Worm (Caenorhabditis elegans): ENCODE results near the gene let-60.

let-60 gene

DNA sequence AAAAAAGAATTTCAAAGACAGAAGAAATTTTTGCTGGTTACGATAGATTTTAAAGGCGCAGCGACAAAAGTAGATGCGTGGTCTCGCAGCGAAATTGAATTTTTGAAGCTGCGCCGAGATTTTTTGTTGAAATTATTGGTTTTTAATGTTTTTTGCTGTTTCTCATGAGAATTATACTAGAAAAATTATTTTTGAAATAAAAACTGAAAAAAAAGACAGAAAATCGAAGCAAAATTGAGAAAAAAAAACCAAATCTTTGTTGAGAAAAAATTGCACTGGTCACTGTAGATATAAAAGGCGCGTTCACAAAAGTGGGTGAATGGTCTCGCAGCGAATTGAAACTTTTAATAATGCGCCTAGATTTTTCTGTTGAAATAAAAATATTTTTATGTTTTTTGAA, 4.7 kb upstream of the let-60 start (continued):
- TF ChIP-seq snpc-4 (GFP tag; optimal IDR thresholded peaks at IDR 0.05) (no peak), snpc-4 (tag; optimal IDR thresholded peaks at IDR 0.05) (peak in 3 of 4 experiments; percentile 0 to 70 (median 17)), die-1 (tag; optimal IDR thresholded peaks at IDR 0.05) (no peak), B0019.2 (GFP tag; conservative IDR thresholded peaks at IDR 0.05) (no peak), F55B11.4 (tag; optimal IDR thresholded peaks at IDR 0.05; ENCODE audit: borderline replicate concordance, insufficient read depth) (no peak), zfh-2 (GFP tag; conservative IDR thresholded peaks at IDR 0.05) (no peak), rec-8 (tag; optimal IDR thresholded peaks at IDR 0.05) (no peak), akir-1 (GFP tag; optimal IDR thresholded peaks at IDR 0.05) (no peak), ceh-79 (tag; optimal IDR thresholded peaks at IDR 0.05) (no peak), snpc-3.4 (tag; optimal IDR thresholded peaks at IDR 0.05) (peak; percentile 25), repo-1 (tag; optimal IDR thresholded peaks at IDR 0.05) (no peak), lin-40 (tag; optimal IDR thresholded peaks at IDR 0.05) (no peak), F52B5.7 (tag; optimal IDR thresholded peaks at IDR 0.05) (no peak), mxl-1 (tag; optimal IDR thresholded peaks at IDR 0.05) (no peak), lag-1 (GFP tag; IDR thresholded peaks at IDR 0.05) (no peak), sea-2 (GFP tag; IDR thresholded peaks at IDR 0.05) (no peak), gei-17 (GFP tag; optimal IDR thresholded peaks at IDR 0.05) (no peak), madf-3 (GFP tag; IDR thresholded peaks at IDR 0.05) (no peak), hlh-26 (GFP tag; conservative IDR thresholded peaks at IDR 0.05) (no peak), let-607 (tag; optimal IDR thresholded peaks at IDR 0.05) (no peak), athp-1 (tag; optimal IDR thresholded peaks at IDR 0.05) (peak; percentile 7), attf-5 (GFP tag; optimal IDR thresholded peaks at IDR 0.05) (no peak), Y79H2A.3 (GFP tag; conservative IDR thresholded peaks at IDR 0.05) (no peak), madf-10 (tag; optimal IDR thresholded peaks at IDR 0.05) (no peak), cebp-1 (GFP tag; IDR thresholded peaks at IDR 0.05) (no peak), cebp-1 (tag; optimal IDR thresholded peaks at IDR 0.05) (no peak), hrde-1 (tag; optimal IDR thresholded peaks at IDR 0.05; ENCODE audit: borderline replicate concordance) (peak; percentile 12), cebp-2 (GFP tag; IDR thresholded peaks at IDR 0.05) (no peak), lsy-27 (tag; optimal IDR thresholded peaks at IDR 0.05; ENCODE audit: borderline replicate concordance, insufficient read depth) (no peak), madf-6 (GFP tag; IDR thresholded peaks at IDR 0.05) (peak; percentile 95), T26A5.8 (tag; optimal IDR thresholded peaks at IDR 0.05) (no peak), madf-8 (GFP tag; conservative IDR thresholded peaks at IDR 0.05) (peak; percentile 95), rpc-1 (optimal IDR thresholded peaks at IDR 0.05) (no peak), rpc-1 (tag; optimal IDR thresholded peaks at IDR 0.05) (no peak), aptf-2 (GFP tag; conservative IDR thresholded peaks at IDR 0.05) (no peak), nhr-179 (tag; optimal IDR thresholded peaks at IDR 0.05) (no peak), lsl-1 (GFP tag; optimal IDR thresholded peaks at IDR 0.05) (peak; percentile 98), nfya-2 (GFP tag; IDR thresholded peaks at IDR 0.05) (no peak), ztf-25 (GFP tag; IDR thresholded peaks at IDR 0.05) (no peak), F22D6.2 (tag; optimal IDR thresholded peaks at IDR 0.05) (no peak), lin-26 (GFP tag; IDR thresholded peaks at IDR 0.05) (no peak), C06A6.2 (GFP tag; conservative IDR thresholded peaks at IDR 0.05) (no peak), chd-7 (tag; optimal IDR thresholded peaks at IDR 0.05) (no peak), fkh-3 (tag; optimal IDR thresholded peaks at IDR 0.05) (no peak), ceh-91 (GFP tag; IDR thresholded peaks at IDR 0.05) (peak; percentile 75), mcd-1 (GFP tag; IDR thresholded peaks at IDR 0.05) (no peak), hmg-1.2 (GFP tag; IDR thresholded peaks at IDR 0.05) (no peak), bed-1 (GFP tag; IDR thresholded peaks at IDR 0.05) (no peak), F57A8.1 (GFP tag; optimal IDR thresholded peaks at IDR 0.05) (no peak)
